4 worm cellular contexts compared by ENCODE assay signal in the genomic region with DNA sequence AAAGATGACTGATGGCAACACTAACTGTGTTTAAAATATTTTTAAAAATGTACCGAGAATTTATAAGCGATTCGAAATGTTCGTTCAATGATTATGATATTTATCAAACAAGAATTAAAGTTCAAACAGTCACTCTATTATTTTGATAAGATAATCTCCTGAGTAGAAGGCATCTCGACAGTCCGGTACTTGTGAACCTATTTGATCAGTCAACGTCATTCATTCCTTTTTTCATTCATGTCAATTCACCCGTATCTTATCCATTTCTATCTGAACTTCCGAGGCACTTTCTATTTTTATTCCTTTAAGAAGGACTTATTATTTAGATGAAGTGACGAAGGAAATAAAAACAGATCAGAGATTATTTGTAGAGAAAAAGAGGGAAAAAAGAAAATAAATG.
TF ChIP-seq lines count a peak whose summit lies in the region.

A gene (plus strand): TSS at position 365 of the 400 bp plus-strand sequence.

TF ChIP-seq in whole organism, L1 larva, 84 proteins besides CTCF, POLR2A, EP300 and RAD21 (continues in another document):
- TF ChIP-seq snpc-4 (tag; optimal IDR thresholded peaks at IDR 0.05; lab: Kevin White, UChicago) (no peak), hpl-2 (GFP tag; optimal IDR thresholded peaks at IDR 0.05; lab: Kevin White, UChicago) (no peak), F16B12.6 (tag; optimal IDR thresholded peaks at IDR 0.05; lab: Kevin White, UChicago) (no peak), efl-1 (optimal IDR thresholded peaks at IDR 0.05; lab: Kevin White, UChicago) (no peak), efl-1 (GFP tag; optimal IDR thresholded peaks at IDR 0.05 in 1 of 2; lab: Kevin White, UChicago) (no peak), blmp-1 (tag; optimal IDR thresholded peaks at IDR 0.05; lab: Kevin White, UChicago) (peak; percentile 64), egl-13 (tag; optimal IDR thresholded peaks at IDR 0.05; lab: Kevin White, UChicago) (no peak), irx-1 (tag; optimal IDR thresholded peaks at IDR 0.05; lab: Kevin White, UChicago) (no peak), mep-1 (tag; optimal IDR thresholded peaks at IDR 0.05; lab: Kevin White, UChicago) (no peak), vab-15 (tag; optimal IDR thresholded peaks at IDR 0.05; lab: Kevin White, UChicago) (no peak), nhr-28 (tag; optimal IDR thresholded peaks at IDR 0.05; lab: Kevin White, UChicago) (no peak), tbx-2 (tag; optimal IDR thresholded peaks at IDR 0.05; lab: Kevin White, UChicago) (no peak), rnt-1 (tag; optimal IDR thresholded peaks at IDR 0.05; lab: Kevin White, UChicago) (no peak), grh-1 (GFP tag; IDR thresholded peaks at IDR 0.05; lab: Robert Waterston, UW) (no peak), zag-1 (tag; optimal IDR thresholded peaks at IDR 0.05; lab: Kevin White, UChicago) (no peak), ama-1 (optimal IDR thresholded peaks at IDR 0.05; lab: Kevin White, UChicago) (no peak), lin-39 (tag; optimal IDR thresholded peaks at IDR 0.05; lab: Kevin White, UChicago) (no peak), elt-3 (tag; optimal IDR thresholded peaks at IDR 0.05; lab: Kevin White, UChicago) (peak in 4 of 6 experiments; percentile 59 to 66 (median 63)), nhr-20 (tag; optimal IDR thresholded peaks at IDR 0.05; lab: Kevin White, UChicago) (peak; percentile 35), mef-2 (tag; optimal IDR thresholded peaks at IDR 0.05; lab: Kevin White, UChicago) (no peak), fkh-4 (tag; optimal IDR thresholded peaks at IDR 0.05; lab: Kevin White, UChicago; ENCODE audit: borderline replicate concordance) (no peak), lin-14 (GFP tag; optimal IDR thresholded peaks at IDR 0.05; lab: Kevin White, UChicago) (peak; percentile 19), unc-62 (GFP tag; optimal IDR thresholded peaks at IDR 0.05; lab: Kevin White, UChicago) (no peak)

TF ChIP-seq in whole organism, L2 larva, 48 proteins besides CTCF, POLR2A, EP300 and RAD21:
- TF ChIP-seq Y55F3AM.14 (GFP tag; optimal IDR thresholded peaks at IDR 0.05; lab: Kevin White, UChicago) (no peak), nhr-25 (tag; optimal IDR thresholded peaks at IDR 0.05; lab: Kevin White, UChicago) (no peak), sem-4 (tag; optimal IDR thresholded peaks at IDR 0.05; lab: Kevin White, UChicago) (no peak), R02D3.7 (tag; optimal IDR thresholded peaks at IDR 0.05; lab: Kevin White, UChicago) (no peak), nhr-77 (tag; optimal IDR thresholded peaks at IDR 0.05; lab: Kevin White, UChicago) (no peak), unc-62 (GFP tag; optimal IDR thresholded peaks at IDR 0.05; lab: Kevin White, UChicago) (no peak), elt-1 (tag; optimal IDR thresholded peaks at IDR 0.05; lab: Kevin White, UChicago) (no peak), dmd-4 (tag; optimal IDR thresholded peaks at IDR 0.05; lab: Kevin White, UChicago) (no peak), nhr-129 (tag; optimal IDR thresholded peaks at IDR 0.05; lab: Kevin White, UChicago) (no peak), sma-9 (GFP tag; optimal IDR thresholded peaks at IDR 0.05; lab: Kevin White, UChicago) (peak; percentile 92), sma-9 (tag; optimal IDR thresholded peaks at IDR 0.05; lab: Kevin White, UChicago) (no peak), ceh-82 (tag; optimal IDR thresholded peaks at IDR 0.05; lab: Kevin White, UChicago) (no peak), fos-1 (tag; optimal IDR thresholded peaks at IDR 0.05; lab: Kevin White, UChicago) (peak; percentile 31), nhr-21 (tag; optimal IDR thresholded peaks at IDR 0.05; lab: Kevin White, UChicago) (peak; percentile 21), ztf-4 (tag; optimal IDR thresholded peaks at IDR 0.05; lab: Kevin White, UChicago) (no peak), ztf-1 (GFP tag; conservative IDR thresholded peaks at IDR 0.05; lab: Robert Waterston, UW) (no peak), mbf-1 (tag; optimal IDR thresholded peaks at IDR 0.05; lab: Kevin White, UChicago) (no peak), peb-1 (tag; optimal IDR thresholded peaks at IDR 0.05; lab: Kevin White, UChicago) (no peak), lin-39 (tag; optimal IDR thresholded peaks at IDR 0.05; lab: Kevin White, UChicago) (no peak), blmp-1 (tag; optimal IDR thresholded peaks at IDR 0.05; lab: Kevin White, UChicago; ENCODE audit: insufficient read depth) (peak; percentile 76), aly-2 (tag; optimal IDR thresholded peaks at IDR 0.05; lab: Kevin White, UChicago) (no peak), nhr-11 (tag; optimal IDR thresholded peaks at IDR 0.05; lab: Kevin White, UChicago) (no peak)

TF ChIP-seq in whole organism, L3 larva, 47 proteins besides CTCF, POLR2A, EP300 and RAD21:
- TF ChIP-seq lsy-12 (tag; optimal IDR thresholded peaks at IDR 0.05; lab: Kevin White, UChicago) (no peak), ztf-4 (tag; optimal IDR thresholded peaks at IDR 0.05; lab: Kevin White, UChicago) (no peak), nhr-43 (tag; optimal IDR thresholded peaks at IDR 0.05; lab: Kevin White, UChicago; ENCODE audit: poor library complexity, severe bottlenecking) (peak; percentile 70), snpc-4 (tag; optimal IDR thresholded peaks at IDR 0.05; lab: Kevin White, UChicago) (no peak), lin-39 (tag; optimal IDR thresholded peaks at IDR 0.05; lab: Kevin White, UChicago) (no peak), nhr-25 (tag; optimal IDR thresholded peaks at IDR 0.05; lab: Kevin White, UChicago) (peak; percentile 31), aly-2 (tag; optimal IDR thresholded peaks at IDR 0.05; lab: Kevin White, UChicago) (no peak), elt-3 (tag; optimal IDR thresholded peaks at IDR 0.05; lab: Kevin White, UChicago) (peak in 1 of 3 experiments; percentile 73), ceh-82 (tag; optimal IDR thresholded peaks at IDR 0.05; lab: Kevin White, UChicago) (no peak)

TF ChIP-seq in whole organism, L4 larva, 104 proteins besides CTCF, POLR2A, EP300 and RAD21:
- peak; percentile 32; the same call in 1 of the 2 replicates for TF ChIP-seq dmd-6 (GFP tag; IDR thresholded peaks at IDR 0.05; lab: Robert Waterston, UW)
- no peak for TF ChIP-seq egl-27 (tag; optimal IDR thresholded peaks at IDR 0.05; lab: Kevin White, UChicago)
- TF ChIP-seq aha-1 (tag; lab: Kevin White, UChicago) = peak; percentile 30
- TF ChIP-seq dpl-1 (GFP tag; optimal IDR thresholded peaks at IDR 0.05; lab: Kevin White, UChicago) = no peak
- peak; percentile 25 for TF ChIP-seq nhr-28 (tag; optimal IDR thresholded peaks at IDR 0.05; lab: Kevin White, UChicago)
- TF ChIP-seq ceh-44 (GFP tag; IDR thresholded peaks at IDR 0.05; lab: Robert Waterston, UW) = no peak
- TF ChIP-seq skn-1 (tag; optimal IDR thresholded peaks at IDR 0.05; lab: Kevin White, UChicago) = no peak
